Worm (Caenorhabditis elegans) whole organism, L4 larva: ENCODE data around the gene tre-2.

Experiments
- F37D6.2 ChIP-seq: sonication (generic microtip); optimal IDR thresholded peaks from 2 replicates; lab custom pipeline; 2016; ENCODE audit warnings: mild to moderate bottlenecking, missing genetic modification characterization, missing compliant biosample characterization
- F49E8.2 ChIP-seq: sonication (generic microtip); optimal IDR thresholded peaks from 2 replicates; lab custom pipeline; 2016; ENCODE audit warnings: missing compliant biosample characterization, mild to moderate bottlenecking, missing genetic modification characterization, borderline replicate concordance
- T20F7.1 ChIP-seq: fragments of 200-800 bp; sonication (Bioruptor generic); optimal IDR thresholded peaks from 2 replicates; lab custom pipeline; 2018; ENCODE audit warnings: mild to moderate bottlenecking, missing genetic modification characterization, missing compliant biosample characterization
- T26A8.4 ChIP-seq: fragments of 200-800 bp; sonication (Bioruptor generic); IDR thresholded peaks from 2 replicates; pipeline ENCODE4 v1.3.6; 2022; ENCODE audit warnings: missing genetic modification characterization, missing compliant biosample characterization
- Y5F2A.4 ChIP-seq: fragments of 200-800 bp; sonication (Bioruptor generic); optimal IDR thresholded peaks from 2 replicates; lab custom pipeline; 2018; ENCODE audit warnings: mild to moderate bottlenecking, missing genetic modification characterization, missing compliant biosample characterization
- ZK337.2 ChIP-seq: fragments of 200-800 bp; sonication (Bioruptor generic); IDR thresholded peaks from 2 replicates; pipeline ENCODE4 v1.3.6; 2022; ENCODE audit warnings: missing genetic modification reagents, missing genetic modification characterization, missing compliant biosample characterization
- arid-1 ChIP-seq: fragments of 200-800 bp; sonication (Bioruptor generic); conservative IDR thresholded peaks from 2 replicates; pipeline ENCODE4 v1.3.6; 2022; ENCODE audit warnings: missing genetic modification reagents, missing genetic modification characterization, missing compliant biosample characterization
- ceh-28 ChIP-seq: fragments of 150-350 bp; optimal IDR thresholded peaks from 2 replicates; lab custom pipeline; 2014; ENCODE audit warnings: missing biosample characterization, missing genetic modification reagents, missing genetic modification characterization
- ceh-44 ChIP-seq: fragments of 200-800 bp; sonication (Bioruptor generic); IDR thresholded peaks from 2 replicates; pipeline ENCODE4 v1.3.6; 2022; ENCODE audit warnings: missing genetic modification reagents, missing genetic modification characterization, missing compliant biosample characterization
- ceh-62 ChIP-seq: sonication (generic microtip); optimal IDR thresholded peaks from 2 replicates; lab custom pipeline; 2017; ENCODE audit warnings: missing biosample characterization, missing genetic modification characterization
- ceh-82 ChIP-seq: sonication (generic microtip); optimal IDR thresholded peaks from 2 replicates; lab custom pipeline; 2017; ENCODE audit warnings: missing biosample characterization, missing genetic modification characterization
- ctbp-1 ChIP-seq: fragments of 200-800 bp; sonication (Bioruptor generic); IDR thresholded peaks from 2 replicates; pipeline ENCODE4 v1.3.6; 2022; ENCODE audit warnings: missing genetic modification reagents, missing genetic modification characterization, missing compliant biosample characterization
- daf-12 ChIP-seq: fragments of 150-350 bp; optimal IDR thresholded peaks from 2 replicates; lab custom pipeline; 2014; ENCODE audit warnings: missing biosample characterization, missing genetic modification reagents, missing genetic modification characterization
- daf-16 ChIP-seq, 3 experiments: sonication (generic microtip); optimal IDR thresholded peaks; 2 replicates each; lab custom pipeline; 2016 to 2017; ENCODE audit warnings: missing genetic modification characterization in 3 of 3, missing genetic modification reagents in 3 of 3, mild to moderate bottlenecking in 2 of 3, missing compliant biosample characterization in 2 of 3, missing biosample characterization in 1 of 3, moderate library complexity in 1 of 3
- dmd-8 ChIP-seq: fragments of 200-800 bp; sonication (Bioruptor generic); IDR thresholded peaks from 2 replicates; pipeline ENCODE4 v1.3.6; 2022; ENCODE audit warnings: missing genetic modification characterization, missing compliant biosample characterization
- dmd-9 ChIP-seq: fragments of 200-800 bp; sonication (Bioruptor generic); IDR thresholded peaks from 2 replicates; pipeline ENCODE4 v1.3.6; 2022; ENCODE audit warnings: missing genetic modification reagents, missing genetic modification characterization, missing compliant biosample characterization
- dpl-1 ChIP-seq: fragments of 150-350 bp; optimal IDR thresholded peaks from 2 replicates; lab custom pipeline; 2014; ENCODE audit warnings: missing biosample characterization, missing genetic modification reagents, missing genetic modification characterization
- egl-27 ChIP-seq: sonication (generic microtip); optimal IDR thresholded peaks from 3 replicates; lab custom pipeline; 2017; ENCODE audit warnings: missing biosample characterization, missing genetic modification reagents, missing genetic modification characterization
- fkh-10 ChIP-seq: fragments of 150-350 bp; optimal IDR thresholded peaks from 2 replicates; lab custom pipeline; 2014; ENCODE audit warnings: missing biosample characterization, missing genetic modification reagents, missing genetic modification characterization
- fos-1 ChIP-seq: fragments of 150-350 bp; optimal IDR thresholded peaks from 2 replicates; lab custom pipeline; 2014; ENCODE audit warnings: missing biosample characterization, missing genetic modification characterization
- gei-8 ChIP-seq: fragments of 200-800 bp; sonication (Bioruptor generic); optimal IDR thresholded peaks from 2 replicates; lab custom pipeline; 2018; ENCODE audit warnings: mild to moderate bottlenecking, missing genetic modification characterization, missing compliant biosample characterization
- hif-1 ChIP-seq, 2 experiments: sonication (generic microtip); optimal IDR thresholded peaks; 2 replicates each; lab custom pipeline; 2016 to 2017; ENCODE audit warnings: missing compliant biosample characterization in 2 of 2, missing genetic modification characterization in 2 of 2, missing genetic modification reagents in 2 of 2, missing genotype in 2 of 2, mild to moderate bottlenecking in 1 of 2
- hmg-1.1 ChIP-seq: fragments of 200-800 bp; sonication (Bioruptor generic); IDR thresholded peaks from 2 replicates; pipeline ENCODE4 v1.3.6; 2022; ENCODE audit warnings: missing genetic modification reagents, missing genetic modification characterization, missing compliant biosample characterization
- lim-7 ChIP-seq: fragments of 200-800 bp; sonication (Bioruptor generic); IDR thresholded peaks from 2 replicates; pipeline ENCODE4 v1.3.6; 2022; ENCODE audit warnings: missing genetic modification characterization, missing compliant biosample characterization
- lin-38 ChIP-seq: fragments of 200-800 bp; sonication (Bioruptor generic); IDR thresholded peaks from 2 replicates; pipeline ENCODE4 v1.3.6; 2022; ENCODE audit warnings: missing genetic modification reagents, missing genetic modification characterization, missing compliant biosample characterization
- mxl-2 ChIP-seq: fragments of 200-800 bp; sonication (Bioruptor generic); conservative IDR thresholded peaks from 2 replicates; pipeline ENCODE4 v1.3.6; 2022; ENCODE audit warnings: missing genetic modification reagents, missing genetic modification characterization, missing compliant biosample characterization
- nhr-10 ChIP-seq: fragments of 150-350 bp; optimal IDR thresholded peaks from 2 replicates; lab custom pipeline; 2014; ENCODE audit warnings: missing biosample characterization, missing genetic modification characterization
- nhr-102 ChIP-seq: sonication (generic microtip); optimal IDR thresholded peaks from 2 replicates; lab custom pipeline; 2016; ENCODE audit warnings: mild to moderate bottlenecking, missing genetic modification characterization, moderate library complexity, missing compliant biosample characterization
- nhr-41 ChIP-seq: fragments of 200-800 bp; sonication (Bioruptor generic); IDR thresholded peaks from 2 replicates; pipeline ENCODE4 v1.3.6; 2022; ENCODE audit warnings: missing genetic modification reagents, missing genetic modification characterization, missing compliant biosample characterization
- nhr-77 ChIP-seq: fragments of 150-350 bp; optimal IDR thresholded peaks from 2 replicates; lab custom pipeline; 2014; ENCODE audit warnings: missing biosample characterization, missing genetic modification characterization
- pha-4 ChIP-seq, 2 experiments: fragments of 150-350 bp in 1 of 2; fragments of 200-800 bp in 1 of 2; sonication (Bioruptor generic) in 1 of 2; IDR thresholded peaks in 1 of 2; optimal IDR thresholded peaks in 1 of 2; 2 replicates each; pipeline versions ENCODE4 v1.3.6 to Lab custom; 2014 to 2022; ENCODE audit warnings: missing genetic modification characterization in 2 of 2, missing genetic modification reagents in 2 of 2, missing biosample characterization in 1 of 2, missing compliant biosample characterization in 1 of 2
- sdz-12 ChIP-seq: fragments of 200-800 bp; sonication (Bioruptor generic); optimal IDR thresholded peaks from 2 replicates; lab custom pipeline; 2018; ENCODE audit warnings: mild to moderate bottlenecking, missing genetic modification characterization, missing compliant biosample characterization
- set-16 ChIP-seq: fragments of 200-800 bp; sonication (Bioruptor generic); IDR thresholded peaks from 2 replicates; pipeline ENCODE4 v1.3.6; 2022; ENCODE audit warnings: missing genetic modification reagents, missing genetic modification characterization, missing compliant biosample characterization
- skn-1 ChIP-seq: fragments of 150-350 bp; optimal IDR thresholded peaks from 2 replicates; lab custom pipeline; 2014; ENCODE audit warnings: missing biosample characterization, missing genetic modification characterization
- snpc-1.2 ChIP-seq: fragments of 200-800 bp; sonication (Bioruptor generic); IDR thresholded peaks from 2 replicates; pipeline ENCODE4 v1.3.6; 2022; ENCODE audit warnings: missing genetic modification reagents, missing genetic modification characterization, missing compliant biosample characterization
- spr-1 ChIP-seq: sonication (generic microtip); optimal IDR thresholded peaks from 2 replicates; lab custom pipeline; 2016; ENCODE audit warnings: mild to moderate bottlenecking, missing genetic modification characterization, missing compliant biosample characterization
- tag-97 ChIP-seq: fragments of 200-800 bp; sonication (Bioruptor generic); IDR thresholded peaks from 2 replicates; pipeline ENCODE4 v1.3.6; 2022; ENCODE audit warnings: missing genetic modification characterization, missing compliant biosample characterization
- vab-7 ChIP-seq: fragments of 200-800 bp; sonication (Bioruptor generic); IDR thresholded peaks from 2 replicates; pipeline ENCODE4 v1.3.6; 2022; ENCODE audit warnings: missing genetic modification reagents, missing genetic modification characterization, missing compliant biosample characterization
- zfp-2 ChIP-seq: sonication (generic microtip); optimal IDR thresholded peaks from 2 replicates; lab custom pipeline; 2016; ENCODE audit warnings: mild to moderate bottlenecking, missing genetic modification characterization, missing compliant biosample characterization
- zfp-3 ChIP-seq: fragments of 200-800 bp; sonication (Bioruptor generic); conservative IDR thresholded peaks from 2 replicates; pipeline ENCODE4 v1.3.6; 2022; ENCODE audit warnings: missing genetic modification reagents, missing genetic modification characterization, missing compliant biosample characterization
- zip-2 ChIP-seq: fragments of 150-350 bp; optimal IDR thresholded peaks from 2 replicates; lab custom pipeline; 2014; ENCODE audit warnings: missing biosample characterization, missing genetic modification characterization
- ztf-7 ChIP-seq: fragments of 150-350 bp; optimal IDR thresholded peaks from 2 replicates; lab custom pipeline; 2014; ENCODE audit warnings: missing biosample characterization, missing genetic modification characterization

Gene tre-2

ce11 chrIV:6919318-6919717, 36.1 kb upstream of the tre-2 start, which contains the start of gene ruvb-2 (continued):
- TF ChIP-seq sdz-12 (GFP tag; lab: Kevin White, UChicago) (no peak), fkh-10 (GFP tag; lab: Kevin White, UChicago) (peak; percentile 46), ceh-82 (no peak), hif-1 (tag; optimal IDR thresholded peaks at IDR 0.05; lab: Kevin White, UChicago) (peak in 1 of 2 experiments; percentile 60)
- TF ChIP-seq, all 104 proteins: peak for 44

ce11 chrIV:6916831-6917230, 33.6 kb upstream of the tre-2 start:
- TF ChIP-seq lin-38 (GFP tag; lab: Robert Waterston, UW), result 0 out of 2 replicates have a peak, but pooled peaks have one; percentile 24
- no peak for TF ChIP-seq tag-97 (GFP tag; lab: Robert Waterston, UW)
- TF ChIP-seq, all 104 proteins: peak for 1

- TF ChIP-seq ctbp-1 (GFP tag; lab: Robert Waterston, UW), result peak; percentile 47; the same call in 1 of the 2 replicates
- TF ChIP-seq lin-38 (GFP tag; lab: Robert Waterston, UW), result peak; percentile 56
- TF ChIP-seq snpc-1.2 (GFP tag; lab: Robert Waterston, UW), result peak; percentile 88
- TF ChIP-seq arid-1 (GFP tag; lab: Robert Waterston, UW), result 0 out of 2 replicates have a peak, but pooled peaks have one; percentile 21
- TF ChIP-seq set-16 (GFP tag; lab: Robert Waterston, UW), result peak; percentile 40
- peak; percentile 21 for TF ChIP-seq F49E8.2 (tag; lab: Kevin White, UChicago)
- 0 out of 2 replicates have a peak, but pooled peaks have one; percentile 31 for TF ChIP-seq vab-7 (GFP tag; lab: Robert Waterston, UW)
- TF ChIP-seq, all 104 proteins: peak for 7; not testable (repeated sequence) for 97
Observed at ce11 chrIV:6914161-6914585, 30.9 kb upstream of the tre-2 start.

- no peak for TF ChIP-seq ceh-44 (GFP tag; lab: Robert Waterston, UW)
- TF ChIP-seq nhr-77 (tag; lab: Kevin White, UChicago), result no peak
- TF ChIP-seq nhr-41 (GFP tag; lab: Robert Waterston, UW), result no peak
- TF ChIP-seq dpl-1 (GFP tag; lab: Kevin White, UChicago), result no peak
- no peak for TF ChIP-seq ceh-62 (tag; lab: Kevin White, UChicago)
- no peak for TF ChIP-seq lim-7
- TF ChIP-seq Y5F2A.4 (GFP tag; lab: Kevin White, UChicago), result peak; percentile 47
- TF ChIP-seq T26A8.4 (GFP tag; lab: Robert Waterston, UW), result peak; percentile 42; the same call in 1 of the 2 replicates
- no peak for TF ChIP-seq dmd-8 (GFP tag; lab: Robert Waterston, UW)
- TF ChIP-seq pha-4 (GFP tag; IDR thresholded peaks at IDR 0.05; lab: Robert Waterston, UW), result 0 out of 2 replicates have a peak, but pooled peaks have one; percentile 35
- no peak for TF ChIP-seq pha-4 (tag; optimal IDR thresholded peaks at IDR 0.05; lab: Kevin White, UChicago)
- no peak for TF ChIP-seq daf-16 (GFP tag; optimal IDR thresholded peaks at IDR 0.05; lab: Kevin White, UChicago)
- no peak for TF ChIP-seq daf-16 (tag; optimal IDR thresholded peaks at IDR 0.05; lab: Kevin White, UChicago)
- TF ChIP-seq dmd-9 (GFP tag; lab: Robert Waterston, UW), result no peak
- TF ChIP-seq gei-8 (GFP tag; lab: Kevin White, UChicago), result no peak
- TF ChIP-seq zfp-3 (GFP tag; lab: Robert Waterston, UW), result no peak
- no peak for TF ChIP-seq set-16 (GFP tag; lab: Robert Waterston, UW)
- TF ChIP-seq daf-12 (tag; lab: Kevin White, UChicago), result no peak
- TF ChIP-seq zip-2 (tag; lab: Kevin White, UChicago), result no peak
- no peak for TF ChIP-seq T20F7.1
- TF ChIP-seq egl-27 (tag; lab: Kevin White, UChicago), result no peak
- TF ChIP-seq F37D6.2, result no peak
- TF ChIP-seq skn-1 (tag; lab: Kevin White, UChicago), result no peak
- TF ChIP-seq ceh-28 (tag; lab: Kevin White, UChicago), result no peak
- TF ChIP-seq nhr-10 (tag; lab: Kevin White, UChicago), result no peak
- no peak for TF ChIP-seq zfp-2 (tag; lab: Kevin White, UChicago)
- TF ChIP-seq lin-38 (GFP tag; lab: Robert Waterston, UW), result peak; percentile 36
- no peak for TF ChIP-seq ztf-7 (tag; lab: Kevin White, UChicago)
- TF ChIP-seq hmg-1.1 (GFP tag; lab: Robert Waterston, UW), result no peak
- TF ChIP-seq nhr-102, result peak; percentile 34
- TF ChIP-seq fos-1 (tag; lab: Kevin White, UChicago), result no peak
- no peak for TF ChIP-seq mxl-2 (GFP tag; lab: Robert Waterston, UW)
- TF ChIP-seq spr-1 (tag; lab: Kevin White, UChicago), result no peak
- TF ChIP-seq ZK337.2 (GFP tag; lab: Robert Waterston, UW), result no peak
- no peak for TF ChIP-seq vab-7 (GFP tag; lab: Robert Waterston, UW)
Observed at ce11 chrIV:6912851-6913588, 29.8 kb upstream of the tre-2 start, which contains the start of gene T22D1.3. Gene T22D1.3, plus strand, starts transcription at chrIV:6913538.
